Fruit fly (Drosophila melanogaster) whole organism, adult: Measurements from ENCODE around the gene Jhbp1.

Experiments
- CG11617 ChIP-seq: fragments of 200-800 bp; sonication (Bioruptor generic); optimal IDR thresholded peaks from 2 replicates; lab custom pipeline; 2017; ENCODE audit warnings: mild to moderate bottlenecking, missing biosample characterization, missing genetic modification reagents, missing genetic modification characterization
- CG12768 ChIP-seq: fragments of 200-800 bp; sonication (Bioruptor generic); optimal IDR thresholded peaks from 2 replicates; lab custom pipeline; 2017; ENCODE audit warnings: missing biosample characterization, missing genetic modification characterization, mild to moderate bottlenecking, moderate library complexity, missing genetic modification reagents
- CG14711 ChIP-seq: fragments of 200-800 bp; sonication (Bioruptor generic); optimal IDR thresholded peaks from 2 replicates; lab custom pipeline; 2018; ENCODE audit warnings: missing biosample characterization, mild to moderate bottlenecking, missing genetic modification characterization, moderate library complexity
- CG1620 ChIP-seq: fragments of 200-800 bp; sonication (Bioruptor generic); optimal IDR thresholded peaks from 2 replicates; lab custom pipeline; 2016; ENCODE audit warnings: missing biosample characterization, missing genetic modification characterization
- CG33017 ChIP-seq: fragments of 200-800 bp; sonication (Bioruptor generic); optimal IDR thresholded peaks from 2 replicates; lab custom pipeline; 2018; ENCODE audit warnings: missing biosample characterization, mild to moderate bottlenecking, missing genetic modification characterization, moderate library complexity
- CG5204 ChIP-seq: fragments of 200-800 bp; sonication (Bioruptor generic); optimal IDR thresholded peaks from 2 replicates; lab custom pipeline; 2016; ENCODE audit warnings: missing biosample characterization, missing genetic modification characterization
- CG7045 ChIP-seq: fragments of 200-800 bp; sonication (Bioruptor generic); optimal IDR thresholded peaks from 2 replicates; lab custom pipeline; 2017; ENCODE audit warnings: missing biosample characterization, mild to moderate bottlenecking, missing genetic modification characterization
- CG7101 ChIP-seq: fragments of 200-800 bp; sonication (Bioruptor generic); optimal IDR thresholded peaks from 2 replicates; lab custom pipeline; 2018; ENCODE audit warnings: missing biosample characterization, mild to moderate bottlenecking, missing genetic modification characterization, moderate library complexity
- Clk ChIP-seq: fragments of 200-800 bp; sonication (Bioruptor generic); optimal IDR thresholded peaks from 2 replicates; lab custom pipeline; 2017; ENCODE audit warnings: missing biosample characterization, missing genetic modification characterization
- Crg-1 ChIP-seq: fragments of 200-800 bp; sonication (Bioruptor generic); optimal IDR thresholded peaks from 2 replicates; lab custom pipeline; 2016; ENCODE audit warnings: missing biosample characterization, missing genetic modification characterization
- Hr96 ChIP-seq: fragments of 200-800 bp; sonication (Bioruptor generic); optimal IDR thresholded peaks from 2 replicates; lab custom pipeline; 2016; ENCODE audit warnings: missing biosample characterization, missing genetic modification characterization
- Mnt ChIP-seq: fragments of 200-800 bp; sonication (Bioruptor generic); optimal IDR thresholded peaks from 2 replicates; lab custom pipeline; 2016; ENCODE audit warnings: missing biosample characterization, mild to moderate bottlenecking, missing genetic modification characterization
- bab1 ChIP-seq: fragments of 200-800 bp; sonication (Bioruptor generic); optimal IDR thresholded peaks from 3 replicates; lab custom pipeline; 2019; ENCODE audit warnings: missing biosample characterization, mild to moderate bottlenecking, missing genetic modification characterization, moderate library complexity
- cic ChIP-seq: fragments of 200-800 bp; sonication (Bioruptor generic); optimal IDR thresholded peaks from 2 replicates; lab custom pipeline; 2017; ENCODE audit warnings: missing biosample characterization, mild to moderate bottlenecking, missing genetic modification characterization, moderate library complexity
- cnc ChIP-seq, 2 experiments: fragments of >200 bp; optimal IDR thresholded peaks; 2 replicates each; lab custom pipeline; 2017
- kay ChIP-seq: fragments of 200-800 bp; sonication (Bioruptor generic); peaks from one replicate; lab custom pipeline; 2016; ENCODE audit warnings: missing biosample characterization, missing genetic modification characterization, borderline replicate concordance
- ovo ChIP-seq: fragments of 200-800 bp; sonication (Bioruptor generic); optimal IDR thresholded peaks from 2 replicates; lab custom pipeline; 2016; ENCODE audit warnings: missing biosample characterization, missing genetic modification characterization
- pad ChIP-seq: fragments of 200-800 bp; sonication (Bioruptor generic); optimal IDR thresholded peaks from 3 replicates; lab custom pipeline; 2017; ENCODE audit warnings: missing biosample characterization, missing genetic modification characterization, mild to moderate bottlenecking, moderate library complexity, missing genetic modification reagents
- tj ChIP-seq: fragments of 200-800 bp; sonication (Bioruptor generic); optimal IDR thresholded peaks from 3 replicates; lab custom pipeline; 2017; ENCODE audit warnings: missing biosample characterization, mild to moderate bottlenecking, missing genetic modification characterization, moderate library complexity
- toe ChIP-seq: fragments of 200-800 bp; sonication (Bioruptor generic); optimal IDR thresholded peaks from 2 replicates; lab custom pipeline; 2016; ENCODE audit warnings: missing biosample characterization, missing genetic modification characterization

The Jhbp1 gene

DNA sequence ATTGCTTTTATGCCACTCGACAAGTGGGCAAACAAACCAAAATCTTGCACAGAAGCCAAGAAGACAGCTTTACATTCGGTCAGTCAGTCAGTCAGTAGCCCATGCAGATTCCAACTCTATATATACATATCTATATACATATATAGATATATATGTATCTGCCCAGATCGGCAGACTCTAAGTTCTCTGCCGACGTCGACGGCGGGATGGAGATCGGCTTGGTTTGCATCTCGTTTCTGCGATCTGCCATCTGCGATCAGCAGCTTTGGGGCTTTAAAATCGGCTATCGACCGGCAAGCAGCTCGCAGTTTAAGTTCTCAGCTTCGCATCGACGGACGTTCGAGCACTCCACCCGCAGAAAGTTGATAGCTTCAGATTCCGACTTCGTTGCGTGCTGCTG, at the start of gene Jhbp1:
Jhbp1 (plus strand) TSS at position 301 of the 400 bp plus-strand sequence.
- TF ChIP-seq kay (GFP tag; lab: Kevin White, UChicago) (peak; percentile 7), cic (GFP tag; lab: Kevin White, UChicago) (no peak)

DNA sequence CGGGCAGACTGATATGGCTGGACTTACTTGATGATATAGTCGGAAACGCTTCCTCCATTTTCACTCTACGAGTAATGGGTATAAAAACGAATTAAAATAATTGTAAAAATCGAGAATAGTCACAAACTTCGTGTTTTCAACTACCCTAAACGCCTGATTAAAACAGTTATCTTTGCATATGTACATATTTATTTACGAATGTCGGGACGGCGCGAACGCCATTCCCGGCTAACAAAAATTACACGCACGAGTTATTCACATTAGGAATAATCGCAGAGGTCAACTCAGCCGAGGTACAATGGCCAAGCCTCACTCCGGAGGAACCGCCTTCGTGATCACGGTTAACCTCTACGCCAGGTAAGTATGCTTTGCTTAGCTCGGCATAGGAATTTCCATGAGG, 17.5 kb upstream of the Jhbp1 start:
- TF ChIP-seq ovo (GFP tag; lab: Kevin White, UChicago), result peak; percentile 4
- no peak for TF ChIP-seq CG12768 (GFP tag; lab: Kevin White, UChicago)
- peak; percentile 48 for TF ChIP-seq CG1620 (GFP tag; lab: Kevin White, UChicago)
- peak; percentile 61 for TF ChIP-seq kay (GFP tag; lab: Kevin White, UChicago)
- TF ChIP-seq CG7045, result no peak
- TF ChIP-seq pad (GFP tag; lab: Kevin White, UChicago), result peak; percentile 9
- TF ChIP-seq tj, result peak; percentile 8

DNA sequence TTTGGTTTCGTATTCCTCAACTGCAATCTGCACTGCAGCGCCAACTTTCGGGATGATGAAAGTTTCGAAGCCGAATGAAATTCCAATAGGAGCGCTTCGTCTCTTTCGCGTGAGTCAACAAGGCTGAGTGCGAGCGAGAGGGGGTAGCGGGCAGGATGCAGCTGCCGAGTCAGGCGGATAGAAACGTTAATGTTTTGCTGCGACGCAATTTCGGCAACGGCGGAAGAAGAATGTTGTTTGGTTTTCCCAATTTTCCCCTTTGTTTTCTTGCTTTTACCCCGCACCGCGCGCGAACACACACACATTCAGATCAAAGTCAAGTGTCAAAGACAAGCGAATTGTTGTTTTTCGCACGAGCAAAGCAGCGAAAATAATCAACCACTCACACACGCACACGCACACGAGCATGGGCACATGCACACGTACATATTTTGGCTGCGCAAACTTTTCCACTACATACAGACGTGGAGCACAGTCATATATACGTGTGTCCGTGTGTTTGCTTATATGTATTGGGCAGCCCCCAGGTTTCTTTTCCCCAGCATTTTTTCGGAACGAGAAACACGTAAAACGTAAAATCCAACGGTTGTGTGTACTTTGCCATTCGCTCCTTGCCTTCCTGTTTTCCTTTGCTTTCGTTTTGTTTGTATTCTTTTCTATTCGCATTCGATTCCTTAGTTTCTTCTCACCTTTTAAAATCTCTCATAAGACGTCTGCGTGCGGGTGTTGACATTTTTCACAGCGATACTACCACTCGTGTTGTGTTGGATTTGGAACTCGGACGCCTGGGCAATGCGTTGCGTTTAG, 13.3 kb upstream of the Jhbp1 start:
- peak; percentile 13 for TF ChIP-seq CG1620 (GFP tag; lab: Kevin White, UChicago)
- peak; percentile 1 for TF ChIP-seq kay (GFP tag; lab: Kevin White, UChicago)
- TF ChIP-seq Mnt (GFP tag; lab: Kevin White, UChicago), result peak; percentile 79
- TF ChIP-seq pad (GFP tag; lab: Kevin White, UChicago), result peak; percentile 97
- TF ChIP-seq Crg-1 (GFP tag; lab: Kevin White, UChicago), result no peak
- peak; percentile 22 for TF ChIP-seq CG7045
- peak; percentile 80 for TF ChIP-seq CG12768 (GFP tag; lab: Kevin White, UChicago)
- TF ChIP-seq CG14711 (tag; lab: Kevin White, UChicago), result no peak
- peak; percentile 85 for TF ChIP-seq tj
- no peak for TF ChIP-seq CG7101 (tag; lab: Kevin White, UChicago)
- TF ChIP-seq cic (GFP tag; lab: Kevin White, UChicago), result peak; percentile 70
- TF ChIP-seq toe (GFP tag; lab: Kevin White, UChicago), result peak; percentile 24
- TF ChIP-seq CG33017 (tag; lab: Kevin White, UChicago), result no peak
- TF ChIP-seq bab1 (GFP tag; lab: Kevin White, UChicago), result no peak

DNA sequence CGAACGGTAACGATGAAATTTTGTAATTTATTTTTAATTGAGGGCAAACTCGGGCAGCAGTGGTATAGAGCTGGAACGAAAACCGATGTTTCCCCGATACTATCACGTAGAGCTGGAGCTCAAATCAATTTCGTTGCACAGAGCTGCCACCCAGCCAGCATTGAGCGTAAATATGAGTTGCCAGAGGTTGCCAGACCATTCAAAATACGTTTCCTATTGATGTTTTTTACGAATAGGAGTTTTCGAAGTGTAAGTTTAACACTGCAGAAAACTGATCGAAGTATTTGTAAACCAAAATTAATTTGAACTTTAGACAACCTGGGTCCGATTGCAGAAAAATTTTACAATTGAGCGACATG, 12.7 kb upstream of the Jhbp1 start, which contains the start of gene Ubc6:
Ubc6 (minus strand) TSS at position 112 of the 359 bp plus-strand sequence.
- TF ChIP-seq tj (no peak), cnc (optimal IDR thresholded peaks at IDR 0.05; lab: Kevin White, UChicago) (no peak), Hr96 (GFP tag; lab: Kevin White, UChicago) (peak; percentile 59), CG7045 (peak; percentile 2), Crg-1 (GFP tag; lab: Kevin White, UChicago) (peak; percentile 66), ovo (GFP tag; lab: Kevin White, UChicago) (peak; percentile 9), CG12768 (GFP tag; lab: Kevin White, UChicago) (no peak), CG33017 (tag; lab: Kevin White, UChicago) (no peak), bab1 (GFP tag; lab: Kevin White, UChicago) (peak; percentile 65), CG1620 (GFP tag; lab: Kevin White, UChicago) (peak; percentile 68), CG14711 (tag; lab: Kevin White, UChicago) (peak; percentile 29), pad (GFP tag; lab: Kevin White, UChicago) (no peak), Clk (GFP tag; lab: Kevin White, UChicago) (peak; percentile 27), CG7101 (tag; lab: Kevin White, UChicago) (peak; percentile 56), toe (GFP tag; lab: Kevin White, UChicago) (peak; percentile 67), Mnt (GFP tag; lab: Kevin White, UChicago) (peak; percentile 20), cic (GFP tag; lab: Kevin White, UChicago) (peak; percentile 39), kay (GFP tag; lab: Kevin White, UChicago) (peak; percentile 0), CG5204 (GFP tag; lab: Kevin White, UChicago) (peak; percentile 41), CG11617 (GFP tag; lab: Kevin White, UChicago) (peak; percentile 40)

dm6 chr3R:4955152-4955551, 10.1 kb upstream of the Jhbp1 start, which contains the start of gene Jhbp3:
TSS of gene Jhbp3 (minus strand) at chr3R:4955252.
- no peak for TF ChIP-seq CG7045
- no peak for TF ChIP-seq CG1620 (GFP tag; lab: Kevin White, UChicago)
- no peak for TF ChIP-seq CG11617 (GFP tag; lab: Kevin White, UChicago)
- TF ChIP-seq CG33017 (tag; lab: Kevin White, UChicago), result no peak
- TF ChIP-seq bab1 (GFP tag; lab: Kevin White, UChicago), result no peak
- no peak for TF ChIP-seq toe (GFP tag; lab: Kevin White, UChicago)
- no peak for TF ChIP-seq CG14711 (tag; lab: Kevin White, UChicago)
- TF ChIP-seq tj, result no peak
- no peak for TF ChIP-seq Hr96 (GFP tag; lab: Kevin White, UChicago)
- TF ChIP-seq Mnt (GFP tag; lab: Kevin White, UChicago), result no peak
- TF ChIP-seq CG12768 (GFP tag; lab: Kevin White, UChicago), result no peak
- no peak for TF ChIP-seq cic (GFP tag; lab: Kevin White, UChicago)
- TF ChIP-seq ovo (GFP tag; lab: Kevin White, UChicago), result no peak
- no peak for TF ChIP-seq CG5204 (GFP tag; lab: Kevin White, UChicago)
- TF ChIP-seq cnc (optimal IDR thresholded peaks at IDR 0.05; lab: Kevin White, UChicago), result no peak
- TF ChIP-seq Crg-1 (GFP tag; lab: Kevin White, UChicago), result no peak

- TF ChIP-seq tj, result no peak
- TF ChIP-seq CG11617 (GFP tag; lab: Kevin White, UChicago), result no peak
- no peak for TF ChIP-seq pad (GFP tag; lab: Kevin White, UChicago)
- TF ChIP-seq CG1620 (GFP tag; lab: Kevin White, UChicago), result no peak
- no peak for TF ChIP-seq CG7101 (tag; lab: Kevin White, UChicago)
- no peak for TF ChIP-seq kay (GFP tag; lab: Kevin White, UChicago)
- no peak for TF ChIP-seq toe (GFP tag; lab: Kevin White, UChicago)
Observed at dm6 chr3R:4957812-4958211, 7.4 kb upstream of the Jhbp1 start.
